Worm (Caenorhabditis elegans) whole organism, L4 larva: ENCODE measurements around the gene dsl-2.
"Not testable (repeated sequence)": the region's sequence is repeated elsewhere in the genome, so short reads cannot be mapped to it uniquely, and the experiment has no call there.

ENCODE experiments used
- F10B5.3 ChIP-seq: sonication (generic microtip); optimal IDR thresholded peaks from 2 replicates; lab custom pipeline; 2016; ENCODE audit warnings: mild to moderate bottlenecking, missing genetic modification characterization, missing compliant biosample characterization
- F44E2.7 ChIP-seq: fragments of 200-800 bp; sonication (Bioruptor generic); IDR thresholded peaks from 2 replicates; pipeline ENCODE4 v2.1.2; 2022; ENCODE audit warnings: missing genetic modification characterization, missing compliant biosample characterization
- R02D3.7 ChIP-seq: fragments of 150-350 bp; sonication (generic microtip); optimal IDR thresholded peaks from 3 replicates; lab custom pipeline; 2014; ENCODE audit warnings: missing biosample characterization, missing genetic modification characterization
- T20F7.1 ChIP-seq: fragments of 200-800 bp; sonication (Bioruptor generic); optimal IDR thresholded peaks from 2 replicates; lab custom pipeline; 2018; ENCODE audit warnings: mild to moderate bottlenecking, missing genetic modification characterization, missing compliant biosample characterization
- T26A8.4 ChIP-seq: fragments of 200-800 bp; sonication (Bioruptor generic); IDR thresholded peaks from 2 replicates; pipeline ENCODE4 v1.3.6; 2022; ENCODE audit warnings: missing genetic modification characterization, missing compliant biosample characterization
- Y48G9A.11 ChIP-seq: fragments of 200-800 bp; sonication (Bioruptor generic); IDR thresholded peaks from 2 replicates; pipeline ENCODE4 v1.3.6; 2022; ENCODE audit warnings: missing genetic modification reagents, missing genetic modification characterization, missing compliant biosample characterization
- ZK337.2 ChIP-seq: fragments of 200-800 bp; sonication (Bioruptor generic); IDR thresholded peaks from 2 replicates; pipeline ENCODE4 v1.3.6; 2022; ENCODE audit warnings: missing genetic modification reagents, missing genetic modification characterization, missing compliant biosample characterization
- aha-1 ChIP-seq: fragments of 150-350 bp; peaks from one replicate; lab custom pipeline; 2014; ENCODE audit warnings: missing biosample characterization, missing genetic modification characterization
- aly-2 ChIP-seq: sonication (generic microtip); optimal IDR thresholded peaks from 2 replicates; lab custom pipeline; 2018; ENCODE audit warnings: missing biosample characterization, missing genetic modification characterization
- ceh-28 ChIP-seq: fragments of 150-350 bp; optimal IDR thresholded peaks from 2 replicates; lab custom pipeline; 2014; ENCODE audit warnings: missing biosample characterization, missing genetic modification reagents, missing genetic modification characterization
- daf-16 ChIP-seq, 3 experiments: sonication (generic microtip); optimal IDR thresholded peaks; 2 replicates each; lab custom pipeline; 2016 to 2017; ENCODE audit warnings: missing genetic modification characterization in 3 of 3, missing genetic modification reagents in 3 of 3, mild to moderate bottlenecking in 2 of 3, missing compliant biosample characterization in 2 of 3, missing biosample characterization in 1 of 3, moderate library complexity in 1 of 3
- dpl-1 ChIP-seq: fragments of 150-350 bp; optimal IDR thresholded peaks from 2 replicates; lab custom pipeline; 2014; ENCODE audit warnings: missing biosample characterization, missing genetic modification reagents, missing genetic modification characterization
- egl-27 ChIP-seq: sonication (generic microtip); optimal IDR thresholded peaks from 3 replicates; lab custom pipeline; 2017; ENCODE audit warnings: missing biosample characterization, missing genetic modification reagents, missing genetic modification characterization
- egl-43 ChIP-seq: fragments of 200-800 bp; sonication (Bioruptor generic); IDR thresholded peaks from 2 replicates; pipeline ENCODE4 v1.3.6; 2022; ENCODE audit warnings: missing genetic modification reagents, missing genetic modification characterization, missing compliant biosample characterization
- fos-1 ChIP-seq: fragments of 150-350 bp; optimal IDR thresholded peaks from 2 replicates; lab custom pipeline; 2014; ENCODE audit warnings: missing biosample characterization, missing genetic modification characterization
- hlh-11 ChIP-seq: fragments of 200-800 bp; sonication (Bioruptor generic); optimal IDR thresholded peaks from 2 replicates; lab custom pipeline; 2018; ENCODE audit warnings: mild to moderate bottlenecking, missing genetic modification characterization, missing compliant biosample characterization
- hlh-30 ChIP-seq: sonication (generic microtip); optimal IDR thresholded peaks from 2 replicates; lab custom pipeline; 2017; ENCODE audit warnings: antibody characterized with exemption, mild to moderate bottlenecking, missing genetic modification characterization, missing compliant biosample characterization; ENCODE audit not compliant: insufficient read depth
- hmg-1.1 ChIP-seq: fragments of 200-800 bp; sonication (Bioruptor generic); IDR thresholded peaks from 2 replicates; pipeline ENCODE4 v1.3.6; 2022; ENCODE audit warnings: missing genetic modification reagents, missing genetic modification characterization, missing compliant biosample characterization
- jun-1 ChIP-seq: fragments of 150-350 bp; optimal IDR thresholded peaks from 2 replicates; lab custom pipeline; 2014; ENCODE audit warnings: missing biosample characterization, missing genetic modification reagents, missing genetic modification characterization
- lin-1 ChIP-seq: fragments of 200-800 bp; sonication (Bioruptor generic); IDR thresholded peaks from 2 replicates; pipeline ENCODE4 v1.3.6; 2022; ENCODE audit warnings: missing genetic modification reagents, missing genetic modification characterization, missing compliant biosample characterization
- lin-13 ChIP-seq: fragments of 150-350 bp; optimal IDR thresholded peaks from 2 replicates; lab custom pipeline; 2014; ENCODE audit warnings: missing biosample characterization, missing genetic modification reagents, missing genetic modification characterization
- lin-15B ChIP-seq: fragments of 150-350 bp; sonication (generic microtip); optimal IDR thresholded peaks from 3 replicates; lab custom pipeline; 2014; ENCODE audit warnings: missing biosample characterization, missing genetic modification characterization
- lin-29 ChIP-seq: fragments of 200-800 bp; sonication (Bioruptor generic); IDR thresholded peaks from 2 replicates; pipeline ENCODE4 v1.3.6; 2022; ENCODE audit warnings: missing genetic modification reagents, missing genetic modification characterization, missing compliant biosample characterization
- lin-39 ChIP-seq: fragments of 150-350 bp; optimal IDR thresholded peaks from 2 replicates; lab custom pipeline; 2014; ENCODE audit warnings: missing biosample characterization, missing genetic modification reagents, missing genetic modification characterization
- lir-3 ChIP-seq: sonication (generic microtip); optimal IDR thresholded peaks from 2 replicates; lab custom pipeline; 2016; ENCODE audit warnings: mild to moderate bottlenecking, missing genetic modification characterization, missing compliant biosample characterization
- lsy-2 ChIP-seq, 2 experiments: fragments of 150-350 bp in 1 of 2; sonication (generic microtip) in 1 of 2; optimal IDR thresholded peaks; 2 replicates each; lab custom pipeline; 2014 to 2017; ENCODE audit warnings: missing biosample characterization in 2 of 2, missing genetic modification characterization in 2 of 2
- madf-5 ChIP-seq, 2 experiments: fragments of 200-800 bp; sonication (Bioruptor generic); IDR thresholded peaks; 2 replicates each; pipeline ENCODE4 v1.3.6; 2022; ENCODE audit warnings: missing compliant biosample characterization in 2 of 2, missing genetic modification characterization in 2 of 2
- madf-9 ChIP-seq: fragments of 200-800 bp; sonication (Bioruptor generic); conservative IDR thresholded peaks from 2 replicates; pipeline ENCODE4 v1.3.6; 2022; ENCODE audit warnings: missing genetic modification reagents, missing genetic modification characterization, missing compliant biosample characterization
- mdl-1 ChIP-seq, 2 experiments: fragments of 150-350 bp in 1 of 2; sonication (generic microtip) in 1 of 2; optimal IDR thresholded peaks; 2 replicates each; lab custom pipeline; 2014 to 2017; ENCODE audit warnings: missing biosample characterization in 2 of 2, missing genetic modification characterization in 2 of 2
- mxl-2 ChIP-seq: fragments of 200-800 bp; sonication (Bioruptor generic); conservative IDR thresholded peaks from 2 replicates; pipeline ENCODE4 v1.3.6; 2022; ENCODE audit warnings: missing genetic modification reagents, missing genetic modification characterization, missing compliant biosample characterization
- nhr-102 ChIP-seq: sonication (generic microtip); optimal IDR thresholded peaks from 2 replicates; lab custom pipeline; 2016; ENCODE audit warnings: mild to moderate bottlenecking, missing genetic modification characterization, moderate library complexity, missing compliant biosample characterization
- nhr-28 ChIP-seq: fragments of 150-350 bp; optimal IDR thresholded peaks from 2 replicates; lab custom pipeline; 2014; ENCODE audit warnings: missing biosample characterization, missing genetic modification characterization
- nhr-48 ChIP-seq: sonication (generic microtip); optimal IDR thresholded peaks from 2 replicates; lab custom pipeline; 2016; ENCODE audit warnings: mild to moderate bottlenecking, missing genetic modification characterization, missing compliant biosample characterization
- nhr-77 ChIP-seq: fragments of 150-350 bp; optimal IDR thresholded peaks from 2 replicates; lab custom pipeline; 2014; ENCODE audit warnings: missing biosample characterization, missing genetic modification characterization
- rbr-2 ChIP-seq: sonication (generic microtip); optimal IDR thresholded peaks from 2 replicates; lab custom pipeline; 2016; ENCODE audit warnings: missing genotype, missing genetic modification characterization, missing compliant biosample characterization
- spr-1 ChIP-seq: sonication (generic microtip); optimal IDR thresholded peaks from 2 replicates; lab custom pipeline; 2016; ENCODE audit warnings: mild to moderate bottlenecking, missing genetic modification characterization, missing compliant biosample characterization
- spr-3 ChIP-seq: fragments of 200-800 bp; sonication (Bioruptor generic); optimal IDR thresholded peaks from 2 replicates; lab custom pipeline; 2018; ENCODE audit warnings: mild to moderate bottlenecking, missing genetic modification characterization, missing compliant biosample characterization
- tag-97 ChIP-seq: fragments of 200-800 bp; sonication (Bioruptor generic); IDR thresholded peaks from 2 replicates; pipeline ENCODE4 v1.3.6; 2022; ENCODE audit warnings: missing genetic modification characterization, missing compliant biosample characterization
- zfp-3 ChIP-seq: fragments of 200-800 bp; sonication (Bioruptor generic); conservative IDR thresholded peaks from 2 replicates; pipeline ENCODE4 v1.3.6; 2022; ENCODE audit warnings: missing genetic modification reagents, missing genetic modification characterization, missing compliant biosample characterization
- ztf-11 ChIP-seq: fragments of 150-350 bp; optimal IDR thresholded peaks from 2 replicates; lab custom pipeline; 2014; ENCODE audit warnings: missing biosample characterization, missing genetic modification characterization

dsl-2 gene

DNA sequence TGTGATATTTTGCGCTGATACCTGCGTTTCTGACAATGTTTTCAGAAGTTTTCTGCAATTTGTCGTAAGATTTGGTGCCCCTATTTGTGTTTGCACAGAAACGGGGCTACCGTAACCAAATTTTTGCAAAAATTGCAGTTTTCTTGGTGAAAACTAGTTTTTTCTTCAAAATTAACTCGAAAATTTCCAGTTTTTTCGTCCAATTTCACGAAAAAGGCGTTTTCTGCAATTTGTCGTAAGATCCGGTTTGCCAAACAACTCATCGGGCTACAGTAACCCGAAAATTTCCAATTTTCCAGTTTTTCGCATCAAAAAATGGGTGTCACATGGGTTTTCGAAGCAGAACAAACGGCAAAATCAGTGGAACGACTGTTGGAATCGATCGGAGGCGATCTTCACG is 17.3 kb downstream of the dsl-2 start, which contains the start of gene mdt-20:
TSS of gene mdt-20 (plus strand) at position 301 of the 400 bp plus-strand sequence.
- TF ChIP-seq aha-1 (tag; lab: Kevin White, UChicago): peak; percentile 63
- TF ChIP-seq, all 104 proteins: peak for 1; not testable (repeated sequence) for 103

DNA sequence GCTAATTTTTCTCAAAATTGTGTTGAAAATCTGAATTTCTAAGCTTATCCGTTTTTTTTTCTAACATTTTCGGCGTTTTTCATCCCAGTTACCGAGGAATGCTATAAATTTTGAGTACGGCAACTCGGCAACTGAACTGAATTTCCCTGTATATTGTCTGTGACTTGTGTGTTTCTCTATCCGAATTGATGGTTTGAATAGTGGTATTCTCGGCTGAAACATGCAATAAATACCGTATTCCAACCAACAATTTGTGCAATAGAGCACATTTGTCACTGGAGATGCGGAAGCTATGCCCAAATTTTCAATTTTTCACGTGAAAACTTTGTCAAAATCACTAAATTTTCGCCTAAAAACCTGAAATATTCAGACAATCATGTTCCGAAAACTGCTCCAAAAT is 22.5 kb downstream of the dsl-2 start, which contains the start of gene rmif-2:
TSS of gene rmif-2 (plus strand) at position 301 of the 400 bp plus-strand sequence.
- not testable (repeated sequence) for TF ChIP-seq nhr-28; mxl-2 (GFP tag; lab: Robert Waterston, UW); lin-29

DNA sequence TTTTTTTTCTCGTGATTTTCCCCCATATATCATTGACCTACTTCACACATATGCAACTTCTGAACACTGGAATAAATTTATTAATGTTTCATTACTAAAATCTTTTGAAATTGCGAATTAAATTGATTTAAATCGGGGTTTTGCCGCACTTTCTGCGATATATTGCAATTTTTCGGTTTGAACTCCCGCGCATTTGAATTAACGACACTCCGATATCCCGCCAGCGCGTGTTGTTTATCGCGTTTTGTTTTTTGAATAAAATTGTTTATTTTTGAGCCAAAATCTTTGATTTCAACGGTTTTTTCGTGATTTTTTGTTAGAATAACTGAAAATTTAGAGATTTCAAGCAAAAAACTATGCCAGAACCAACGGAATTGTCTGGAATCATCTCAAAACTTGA is 27.1 kb downstream of the dsl-2 start, which contains the start of gene Y104H12D.2:
TSS of gene Y104H12D.2 (plus strand) at position 340 of the 400 bp plus-strand sequence.
- no peak for TF ChIP-seq hmg-1.1 (GFP tag; lab: Robert Waterston, UW)
- TF ChIP-seq nhr-77 (tag; lab: Kevin White, UChicago): no peak
- TF ChIP-seq rbr-2 (tag; lab: Kevin White, UChicago): no peak
- TF ChIP-seq tag-97 (GFP tag; lab: Robert Waterston, UW): no peak
- TF ChIP-seq hlh-30: peak; percentile 15
- no peak for TF ChIP-seq T26A8.4 (GFP tag; lab: Robert Waterston, UW)
- peak; percentile 90 for TF ChIP-seq dpl-1 (GFP tag; lab: Kevin White, UChicago)
- TF ChIP-seq aha-1 (tag; lab: Kevin White, UChicago): no peak
- no peak for TF ChIP-seq daf-16 (GFP tag; optimal IDR thresholded peaks at IDR 0.05; lab: Kevin White, UChicago)
- TF ChIP-seq daf-16 (tag; optimal IDR thresholded peaks at IDR 0.05; lab: Kevin White, UChicago): peak; percentile 41
- peak; percentile 96 for TF ChIP-seq Y48G9A.11 (GFP tag; lab: Robert Waterston, UW)
- no peak for TF ChIP-seq aly-2 (tag; lab: Kevin White, UChicago)
- no peak for TF ChIP-seq lin-13 (GFP tag; lab: Kevin White, UChicago)
- no peak for TF ChIP-seq zfp-3
- TF ChIP-seq spr-3: no peak
- TF ChIP-seq ztf-11 (tag; lab: Kevin White, UChicago): no peak
- no peak for TF ChIP-seq madf-5 (GFP tag; IDR thresholded peaks at IDR 0.05; lab: Robert Waterston, UW)
- no peak for TF ChIP-seq nhr-48
- no peak for TF ChIP-seq F44E2.7
- no peak for TF ChIP-seq mxl-2 (GFP tag; lab: Robert Waterston, UW)
- TF ChIP-seq lsy-2 (tag; optimal IDR thresholded peaks at IDR 0.05; lab: Kevin White, UChicago): peak in 1 of 2 experiments; percentile 49
- TF ChIP-seq lin-29: no peak
- TF ChIP-seq T20F7.1 (GFP tag; lab: Kevin White, UChicago): peak; percentile 97

DNA sequence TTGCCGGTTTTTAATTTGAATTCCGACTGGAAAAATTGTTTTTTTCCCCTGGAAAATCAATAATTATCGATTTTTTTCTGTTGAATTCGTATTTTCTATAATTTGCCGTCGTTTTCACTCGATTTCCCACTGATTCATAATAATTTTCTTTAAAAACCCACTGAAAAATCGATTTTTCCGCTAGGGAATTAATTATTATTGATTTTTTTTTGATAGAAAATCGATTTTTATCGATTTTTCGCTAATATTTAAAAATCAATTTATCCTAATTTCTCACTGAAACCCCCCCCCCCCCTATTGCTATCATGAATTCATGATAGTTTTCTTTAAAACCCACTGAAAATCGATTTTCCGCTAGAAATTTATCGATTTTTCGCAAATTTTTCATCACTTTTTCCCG is 28.2 kb downstream of the dsl-2 start:
- TF ChIP-seq lir-3 (tag; lab: Kevin White, UChicago) (no peak), lin-15B (tag; lab: Kevin White, UChicago) (no peak), egl-43 (GFP tag; lab: Robert Waterston, UW) (no peak), ceh-28 (tag; lab: Kevin White, UChicago) (peak; percentile 60), lin-39 (tag; lab: Kevin White, UChicago) (no peak), mdl-1 (tag; optimal IDR thresholded peaks at IDR 0.05; lab: Kevin White, UChicago) (no peak), nhr-102 (tag; lab: Kevin White, UChicago) (no peak), ztf-11 (tag; lab: Kevin White, UChicago) (no peak)

DNA sequence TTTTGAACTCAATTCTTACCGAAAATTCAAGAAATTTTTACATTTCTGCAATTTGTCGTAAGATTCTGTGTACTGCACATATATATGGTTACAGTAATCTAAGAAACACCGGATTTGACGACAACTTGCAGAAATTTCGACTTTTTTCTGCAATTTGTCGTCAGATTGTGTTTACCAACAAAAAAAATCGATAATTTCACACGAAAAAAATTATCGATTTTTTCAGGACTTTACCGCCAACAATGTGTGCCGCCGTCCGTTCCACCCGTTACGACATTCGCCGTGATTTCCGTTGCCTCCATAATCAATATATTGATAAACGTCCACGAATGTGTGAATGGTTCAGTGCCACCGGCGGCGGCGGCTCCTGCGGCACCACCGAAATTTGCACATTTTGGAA is 30.4 kb downstream of the dsl-2 start:
- peak; percentile 60 for TF ChIP-seq ceh-28 (tag; lab: Kevin White, UChicago)
- no peak for TF ChIP-seq ZK337.2

DNA sequence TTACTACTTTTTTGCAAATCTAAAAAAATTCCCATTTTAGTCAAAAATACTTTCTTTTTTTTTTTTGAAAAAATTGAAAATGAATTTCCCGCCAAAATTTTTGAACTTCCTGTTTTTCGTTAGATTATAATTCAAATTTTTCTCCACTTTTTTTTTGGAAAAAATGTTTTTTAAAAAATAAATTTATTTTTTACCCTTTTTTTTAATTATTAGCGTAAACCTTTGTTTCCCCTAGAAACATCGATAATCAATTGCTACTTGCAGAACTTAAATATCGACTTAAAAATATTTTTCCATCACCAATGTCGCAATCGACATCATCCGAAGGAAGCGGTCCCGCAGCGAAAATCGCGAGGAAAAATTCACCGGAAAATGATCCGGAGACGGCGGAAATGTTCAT is 34.4 kb downstream of the dsl-2 start, which contains the start of gene cec-2:
TSS of gene cec-2 (plus strand) at position 301 of the 400 bp plus-strand sequence.
- TF ChIP-seq F10B5.3: no peak
- no peak for TF ChIP-seq spr-1 (tag; lab: Kevin White, UChicago)
- TF ChIP-seq lin-29: no peak
- no peak for TF ChIP-seq fos-1
- no peak for TF ChIP-seq tag-97 (GFP tag; lab: Robert Waterston, UW)
- no peak for TF ChIP-seq madf-9
- no peak for TF ChIP-seq lin-1 (GFP tag; lab: Robert Waterston, UW)
- no peak for TF ChIP-seq rbr-2 (tag; lab: Kevin White, UChicago)
- TF ChIP-seq ZK337.2: no peak
- no peak for TF ChIP-seq jun-1 (tag; lab: Kevin White, UChicago)
- no peak for TF ChIP-seq daf-16 (GFP tag; optimal IDR thresholded peaks at IDR 0.05; lab: Kevin White, UChicago)
- no peak for TF ChIP-seq daf-16 (tag; optimal IDR thresholded peaks at IDR 0.05; lab: Kevin White, UChicago)
- TF ChIP-seq hlh-11 (tag; lab: Kevin White, UChicago): no peak
- no peak for TF ChIP-seq R02D3.7
- no peak for TF ChIP-seq egl-27
- no peak for TF ChIP-seq lin-39 (tag; lab: Kevin White, UChicago)
